Fruit fly (Drosophila melanogaster) whole organism, wandering third instar larva: ENCODE measurements around the gene CG34428.

Experiments used
- Abd-B ChIP-seq: fragments of >200 bp; optimal IDR thresholded peaks from 2 replicates; lab custom pipeline; 2017; ENCODE audit warnings: missing biosample characterization, missing genetic modification characterization
- CG9705 ChIP-seq: fragments of 200-800 bp; sonication (Bioruptor generic); optimal IDR thresholded peaks from 2 replicates; lab custom pipeline; 2018; ENCODE audit warnings: missing biosample characterization, mild to moderate bottlenecking, missing genetic modification characterization
- CrebA ChIP-seq: fragments of 200-800 bp; sonication (Bioruptor generic); optimal IDR thresholded peaks from 2 replicates; lab custom pipeline; 2016; ENCODE audit warnings: missing biosample characterization, mild to moderate bottlenecking, missing genetic modification characterization, borderline replicate concordance
- Dfd ChIP-seq: fragments of >200 bp; optimal IDR thresholded peaks from 2 replicates; lab custom pipeline; 2017; ENCODE audit warnings: missing biosample characterization, missing genetic modification characterization
- Dif ChIP-seq: fragments of 200-275, 200-300 bp; sonication (Bioruptor generic); optimal IDR thresholded peaks from 2 replicates; lab custom pipeline; 2018; ENCODE audit warnings: missing biosample characterization, missing genetic modification characterization; ENCODE audit not compliant: partially characterized antibody
- GATAd ChIP-seq: sonication (Bioruptor generic); optimal IDR thresholded peaks from 2 replicates; lab custom pipeline; 2016; ENCODE audit warnings: missing biosample characterization, missing genetic modification characterization
- HLH106 ChIP-seq: fragments of 200-800 bp; optimal IDR thresholded peaks from 3 replicates; lab custom pipeline; 2019; ENCODE audit warnings: missing biosample characterization, mild to moderate bottlenecking, missing genetic modification characterization, moderate library complexity
- Hnf4 ChIP-seq: fragments of 200-800 bp; sonication (Bioruptor generic); optimal IDR thresholded peaks from 2 replicates; lab custom pipeline; 2016; ENCODE audit warnings: missing biosample characterization, mild to moderate bottlenecking, missing genetic modification characterization
- Hr78 ChIP-seq: fragments of >200 bp; optimal IDR thresholded peaks from 2 replicates; lab custom pipeline; 2017; ENCODE audit warnings: missing biosample characterization, missing genetic modification characterization
- Hr83 ChIP-seq: fragments of 200-300 bp; sonication (Bioruptor generic); optimal IDR thresholded peaks from 2 replicates; lab custom pipeline; 2016; ENCODE audit warnings: missing biosample characterization, mild to moderate bottlenecking, missing genetic modification characterization, moderate library complexity; ENCODE audit not compliant: poor library complexity, severe bottlenecking
- Jra ChIP-seq: sonication (Bioruptor generic); optimal IDR thresholded peaks from 2 replicates; lab custom pipeline; 2016; ENCODE audit warnings: missing biosample characterization, missing genetic modification characterization
- Mio ChIP-seq: sonication (Bioruptor generic); optimal IDR thresholded peaks from 2 replicates; lab custom pipeline; 2016; ENCODE audit warnings: missing biosample characterization, missing genetic modification characterization
- Myc ChIP-seq: fragments of >200 bp; optimal IDR thresholded peaks from 2 replicates; lab custom pipeline; 2017
- N ChIP-seq: fragments of >200 bp; optimal IDR thresholded peaks from 2 replicates; lab custom pipeline; 2018; ENCODE audit warnings: missing biosample characterization, missing external identifiers, missing genetic modification characterization
- Rel ChIP-seq, 2 experiments: fragments of 200-800 bp; sonication (Bioruptor generic) in 1 of 2; optimal IDR thresholded peaks; 2 replicates in 1 of 2; 3 replicates in 1 of 2; lab custom pipeline; 2016 to 2019; ENCODE audit warnings: mild to moderate bottlenecking in 2 of 2, missing biosample characterization in 2 of 2, missing genetic modification characterization in 2 of 2, moderate library complexity in 1 of 2
- Sp1 ChIP-seq: fragments of 200-800 bp; sonication (Bioruptor generic); optimal IDR thresholded peaks from 3 replicates; lab custom pipeline; 2019; ENCODE audit warnings: missing biosample characterization, mild to moderate bottlenecking, missing genetic modification characterization, moderate library complexity
- Vsx2 ChIP-seq: fragments of 200-300, 225-300 bp; sonication (Bioruptor generic); optimal IDR thresholded peaks from 2 replicates; lab custom pipeline; 2018; ENCODE audit warnings: missing biosample characterization, missing genetic modification characterization; ENCODE audit not compliant: partially characterized antibody
- brk ChIP-seq: fragments of 200-800 bp; sonication (Bioruptor generic); optimal IDR thresholded peaks from 2 replicates; lab custom pipeline; 2016; ENCODE audit warnings: missing biosample characterization, mild to moderate bottlenecking, missing genetic modification characterization
- dl ChIP-seq, 2 experiments: fragments of 175-275, 200-275 bp in 1 of 2; fragments of 200-275 bp in 1 of 2; sonication (Bioruptor generic); optimal IDR thresholded peaks; lab custom pipeline; 2018; ENCODE audit warnings: mild to moderate bottlenecking in 2 of 2, missing biosample characterization in 2 of 2, missing genetic modification characterization in 2 of 2, moderate library complexity in 2 of 2; ENCODE audit not compliant: partially characterized antibody in 2 of 2, insufficient read depth in 1 of 2
- dmrt93B ChIP-seq: fragments of 200-800 bp; sonication (Bioruptor generic); optimal IDR thresholded peaks from 2 replicates; lab custom pipeline; 2018; ENCODE audit warnings: missing biosample characterization, mild to moderate bottlenecking, missing genetic modification characterization
- ey ChIP-seq: fragments of 200-800 bp; sonication (Bioruptor generic); optimal IDR thresholded peaks from 2 replicates; lab custom pipeline; 2016; ENCODE audit warnings: missing biosample characterization, missing genetic modification characterization
- foxo ChIP-seq, 2 experiments: fragments of 200-800 bp; sonication (Bioruptor generic); optimal IDR thresholded peaks; 2 replicates in 1 of 2; 3 replicates in 1 of 2; lab custom pipeline; 2016 to 2017; ENCODE audit warnings: missing biosample characterization in 2 of 2, missing genetic modification characterization in 2 of 2
- fru ChIP-seq: fragments of 200-800 bp; sonication (Bioruptor generic); optimal IDR thresholded peaks from 3 replicates; lab custom pipeline; 2016; ENCODE audit warnings: missing biosample characterization, mild to moderate bottlenecking, missing genetic modification characterization
- h ChIP-seq: fragments of 200-800 bp; sonication (Bioruptor generic); optimal IDR thresholded peaks from 3 replicates; lab custom pipeline; 2016; ENCODE audit warnings: missing biosample characterization, mild to moderate bottlenecking, missing genetic modification characterization
- jim ChIP-seq: fragments of 175-275, 200-325 bp; sonication (Bioruptor generic); optimal IDR thresholded peaks from 2 replicates; lab custom pipeline; 2016; ENCODE audit warnings: missing biosample characterization, mild to moderate bottlenecking, missing genetic modification characterization
- lola ChIP-seq: fragments of >200 bp; optimal IDR thresholded peaks from 2 replicates; lab custom pipeline; 2017; ENCODE audit warnings: missing biosample characterization, missing genetic modification characterization
- pan ChIP-seq: fragments of >200 bp; optimal IDR thresholded peaks from 2 replicates; lab custom pipeline; 2017
- psq ChIP-seq: fragments of 200-800 bp; sonication (Bioruptor generic); optimal IDR thresholded peaks from 3 replicates; lab custom pipeline; 2017; ENCODE audit warnings: missing biosample characterization, mild to moderate bottlenecking, missing genetic modification characterization, moderate library complexity
- sage ChIP-seq: fragments of 200-800 bp; sonication (Bioruptor generic); optimal IDR thresholded peaks from 2 replicates; lab custom pipeline; 2016; ENCODE audit warnings: missing biosample characterization, mild to moderate bottlenecking, missing genetic modification characterization
- sv ChIP-seq: fragments of 200-800 bp; sonication (Bioruptor generic); optimal IDR thresholded peaks from 3 replicates; lab custom pipeline; 2016; ENCODE audit warnings: missing biosample characterization, missing genetic modification characterization
- tai ChIP-seq: sonication (Bioruptor generic); optimal IDR thresholded peaks from 2 replicates; lab custom pipeline; 2016; ENCODE audit warnings: missing biosample characterization, missing genetic modification characterization
- usp ChIP-seq: fragments of >200 bp; optimal IDR thresholded peaks from 2 replicates; lab custom pipeline; 2017; ENCODE audit warnings: missing biosample characterization, missing genetic modification characterization
- woc ChIP-seq: sonication (Bioruptor generic); optimal IDR thresholded peaks from 2 replicates; lab custom pipeline; 2016; ENCODE audit warnings: missing biosample characterization, mild to moderate bottlenecking, missing genetic modification characterization

CG34428 gene

DNA sequence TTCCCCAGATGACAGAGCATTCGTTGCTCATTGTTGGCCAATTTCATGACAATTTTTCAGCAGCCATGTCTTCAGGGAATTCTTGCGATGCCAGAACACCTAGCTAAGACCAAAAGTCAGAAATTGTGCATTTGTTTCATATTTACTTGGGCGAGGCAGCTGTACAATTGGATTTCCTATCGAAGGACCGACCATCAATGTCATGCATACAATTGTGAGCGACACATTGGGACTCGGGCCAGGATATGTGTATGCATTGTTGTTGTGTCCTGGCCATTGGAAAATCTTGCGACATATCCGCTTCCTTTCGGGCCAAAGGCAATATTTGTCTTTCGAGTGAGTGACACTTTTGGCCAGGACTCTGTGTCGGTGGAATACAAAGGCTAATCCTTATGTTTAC is 15.8 kb downstream of the CG34428 start:
- TF ChIP-seq CG9705, result no peak
- no peak for TF ChIP-seq tai (GFP tag; lab: Kevin White, UChicago)
- TF ChIP-seq sage (GFP tag; lab: Kevin White, UChicago), result no peak
- TF ChIP-seq foxo (GFP tag; optimal IDR thresholded peaks at IDR 0.05; lab: Kevin White, UChicago), result no peak
- no peak for TF ChIP-seq CrebA (GFP tag; lab: Kevin White, UChicago)
- TF ChIP-seq Abd-B (GFP tag; lab: Kevin White, UChicago), result no peak
- TF ChIP-seq Mio, result no peak
- no peak for TF ChIP-seq Dfd
- TF ChIP-seq HLH106, result no peak
- TF ChIP-seq psq, result no peak
- no peak for TF ChIP-seq woc (GFP tag; lab: Kevin White, UChicago)
- TF ChIP-seq Vsx2 (GFP tag; lab: Kevin White, UChicago), result no peak
- TF ChIP-seq Myc, result no peak
- TF ChIP-seq h (GFP tag; lab: Kevin White, UChicago), result no peak
- TF ChIP-seq lola (GFP tag; lab: Kevin White, UChicago), result no peak
- no peak for TF ChIP-seq N (GFP tag; lab: Kevin White, UChicago)
- no peak for TF ChIP-seq dmrt93B
- TF ChIP-seq, all 38 proteins: peak for 0

DNA sequence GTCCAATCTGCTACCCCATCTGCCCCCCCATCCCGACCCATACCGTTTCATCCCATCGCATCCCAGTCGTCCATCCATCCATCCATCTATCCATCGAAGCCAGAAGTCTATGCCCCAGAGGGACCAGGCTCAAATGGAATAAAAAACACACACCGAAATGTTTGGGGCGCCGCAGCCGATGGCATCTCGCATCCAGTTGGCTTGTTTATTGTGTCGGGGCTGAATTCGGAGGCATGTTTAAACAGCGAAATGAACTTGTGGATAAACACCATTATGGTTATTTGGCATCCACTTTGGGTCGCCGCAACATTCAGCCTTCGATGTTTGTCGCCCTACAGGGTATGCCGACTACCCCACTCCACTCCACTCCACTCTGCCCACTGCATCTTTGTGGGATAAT is 18.9 kb downstream of the CG34428 start:
- TF ChIP-seq pan, result no peak
- no peak for TF ChIP-seq GATAd (GFP tag; lab: Kevin White, UChicago)
- no peak for TF ChIP-seq ey
- TF ChIP-seq dl (GFP tag; optimal IDR thresholded peaks at IDR 0.05; lab: Kevin White, UChicago; ENCODE audit: insufficient read depth in 1 of 2, partially characterized antibody in 2 of 2), result no peak
- no peak for TF ChIP-seq Sp1 (GFP tag; lab: Kevin White, UChicago)
- no peak for TF ChIP-seq Jra
- TF ChIP-seq Hnf4 (GFP tag; lab: Kevin White, UChicago), result no peak
- TF ChIP-seq Hr83 (GFP tag; lab: Kevin White, UChicago), result no peak
- TF ChIP-seq, all 38 proteins: peak for 0

DNA sequence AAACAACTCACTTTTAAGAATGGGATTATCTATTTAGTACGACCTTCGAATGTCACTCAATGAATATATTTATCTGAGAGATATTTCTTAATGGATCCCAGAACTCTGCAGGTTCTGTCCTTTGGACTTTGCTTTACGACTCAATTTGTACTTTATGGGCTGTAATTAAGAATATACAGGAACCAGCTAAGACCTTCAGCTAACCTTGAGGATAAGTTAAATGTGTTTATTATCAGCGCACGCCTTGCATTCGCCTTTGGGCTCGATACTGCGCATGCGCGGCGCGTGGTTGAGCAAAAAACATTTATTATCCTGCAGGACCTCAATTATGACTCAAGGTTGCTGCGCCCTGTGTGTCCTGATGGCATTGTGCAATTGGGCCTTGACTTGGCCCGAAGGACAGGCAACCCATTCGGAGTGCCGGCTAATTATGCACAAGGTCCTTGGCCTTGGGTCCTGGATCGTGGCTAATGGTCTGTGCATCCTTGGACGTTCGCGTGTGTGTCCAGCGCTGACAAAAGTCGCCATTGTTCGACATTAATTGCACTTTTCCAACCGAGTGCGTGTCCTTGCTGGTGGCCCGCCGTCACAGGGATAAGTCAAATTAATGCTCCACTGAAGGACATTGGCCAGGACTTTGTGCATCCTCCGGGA is 19.9 kb downstream of the CG34428 start:
- TF ChIP-seq Hr78 (GFP tag; lab: Kevin White, UChicago) (no peak), brk (no peak), CrebA (GFP tag; lab: Kevin White, UChicago) (no peak), N (GFP tag; lab: Kevin White, UChicago) (no peak), Rel (GFP tag; optimal IDR thresholded peaks at IDR 0.05; lab: Kevin White, UChicago) (no peak), Rel (tag; optimal IDR thresholded peaks at IDR 0.05; lab: Kevin White, UChicago) (no peak), fru (GFP tag; lab: Kevin White, UChicago) (no peak), jim (GFP tag; lab: Kevin White, UChicago) (no peak), Vsx2 (GFP tag; lab: Kevin White, UChicago) (no peak), sv (no peak), psq (no peak)

DNA sequence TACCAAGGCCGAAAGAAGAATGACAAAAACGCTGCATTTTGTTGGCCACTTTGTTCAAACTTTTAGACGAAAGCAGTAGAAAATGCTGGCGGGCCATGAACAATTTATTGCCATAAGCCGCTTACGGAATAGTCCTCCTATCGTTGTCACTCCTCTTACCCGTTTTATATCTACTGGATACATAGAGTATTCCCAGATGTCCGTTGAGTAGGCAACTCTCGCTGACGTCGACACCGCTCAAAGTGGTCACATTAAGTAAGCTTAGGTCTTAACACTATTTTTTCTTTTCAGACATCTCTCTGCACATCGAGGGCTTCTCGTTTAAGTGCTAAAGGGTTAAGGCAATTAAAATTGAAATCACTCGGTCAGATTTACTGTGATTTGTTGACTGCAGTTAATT is 21.9 kb downstream of the CG34428 start:
- no peak for TF ChIP-seq Dfd
- no peak for TF ChIP-seq pan
- no peak for TF ChIP-seq Myc
- TF ChIP-seq Jra, result no peak
- no peak for TF ChIP-seq sage (GFP tag; lab: Kevin White, UChicago)
- no peak for TF ChIP-seq ey
- no peak for TF ChIP-seq usp (GFP tag; lab: Kevin White, UChicago)
- TF ChIP-seq HLH106, result no peak
- TF ChIP-seq Dif (GFP tag; lab: Kevin White, UChicago), result no peak
- no peak for TF ChIP-seq GATAd (GFP tag; lab: Kevin White, UChicago)
- no peak for TF ChIP-seq jim (GFP tag; lab: Kevin White, UChicago)
- TF ChIP-seq Rel (GFP tag; optimal IDR thresholded peaks at IDR 0.05; lab: Kevin White, UChicago), result no peak
- TF ChIP-seq Rel (tag; optimal IDR thresholded peaks at IDR 0.05; lab: Kevin White, UChicago), result no peak
- TF ChIP-seq CrebA (GFP tag; lab: Kevin White, UChicago), result no peak
